Fruit fly (Drosophila melanogaster) whole organism, prepupa: ENCODE results near the gene IleRS.

Experiments used
- CG6276 ChIP-seq: fragments of 200-800 bp; sonication (Bioruptor generic); optimal IDR thresholded peaks from 2 replicates; lab custom pipeline; 2017; ENCODE audit warnings: missing biosample characterization, mild to moderate bottlenecking, missing genetic modification characterization
- CG8319 ChIP-seq: fragments of 200-800 bp; sonication (Bioruptor generic); optimal IDR thresholded peaks from 3 replicates; lab custom pipeline; 2016; ENCODE audit warnings: missing biosample characterization, missing genetic modification characterization
- OdsH ChIP-seq: fragments of 200-800 bp; sonication (Bioruptor generic); optimal IDR thresholded peaks from 3 replicates; lab custom pipeline; 2016; ENCODE audit warnings: missing biosample characterization, missing genetic modification characterization

- TF ChIP-seq CG6276 = no peak
- no peak for TF ChIP-seq CG8319 (GFP tag; lab: Kevin White, UChicago)
- no peak for TF ChIP-seq OdsH (GFP tag; lab: Kevin White, UChicago)
Measured at dm6 chr3L:22273529-22274301, 14.8 kb upstream of the IleRS start, which contains the start of gene Srpk79D.
